Fruit fly (Drosophila melanogaster) whole organism, adult: ENCODE data around the gene CG3587.

Source experiments
- CG12768 ChIP-seq: fragments of 200-800 bp; sonication (Bioruptor generic); optimal IDR thresholded peaks from 2 replicates; lab custom pipeline; 2017; ENCODE audit warnings: missing biosample characterization, missing genetic modification characterization, mild to moderate bottlenecking, moderate library complexity, missing genetic modification reagents
- Crg-1 ChIP-seq: fragments of 200-800 bp; sonication (Bioruptor generic); optimal IDR thresholded peaks from 2 replicates; lab custom pipeline; 2016; ENCODE audit warnings: missing biosample characterization, missing genetic modification characterization
- Hr96 ChIP-seq: fragments of 200-800 bp; sonication (Bioruptor generic); optimal IDR thresholded peaks from 2 replicates; lab custom pipeline; 2016; ENCODE audit warnings: missing biosample characterization, missing genetic modification characterization

- no peak for TF ChIP-seq CG12768
- TF ChIP-seq Crg-1 (GFP tag; lab: Kevin White, UChicago): no peak
- TF ChIP-seq Hr96 (GFP tag; lab: Kevin White, UChicago): no peak
These were observed 37.0 kb upstream of the CG3587 start, which contains the start of gene CG32801 for dm6 chrX:1903077-1903476.
